Worm (Caenorhabditis elegans) whole organism, young adult: ENCODE measurements around the gene tbc-14.

Experiments
- B0261.1 ChIP-seq: sonication (generic microtip); optimal IDR thresholded peaks from 2 replicates; lab custom pipeline; 2016; ENCODE audit warnings: mild to moderate bottlenecking, missing genetic modification characterization, moderate library complexity, missing compliant biosample characterization
- B0336.3 ChIP-seq: fragments of 200-800 bp; sonication (Bioruptor generic); IDR thresholded peaks from 2 replicates; pipeline ENCODE4 v1.3.6; 2022; ENCODE audit warnings: missing genetic modification characterization, missing compliant biosample characterization
- F33H1.4 ChIP-seq: fragments of 200-800 bp; sonication (Bioruptor generic); IDR thresholded peaks from 2 replicates; pipeline ENCODE4 v1.3.6; 2022; ENCODE audit warnings: missing genetic modification reagents, missing genetic modification characterization, missing compliant biosample characterization
- F49E8.2 ChIP-seq: sonication (generic microtip); optimal IDR thresholded peaks from 3 replicates; lab custom pipeline; 2017; ENCODE audit warnings: missing genetic modification characterization, mild to moderate bottlenecking, missing compliant biosample characterization, antibody characterized with exemption, moderate library complexity; ENCODE audit not compliant: insufficient read depth
- K12H6.12 ChIP-seq: fragments of 200-800 bp; sonication (Bioruptor generic); optimal IDR thresholded peaks from 2 replicates; lab custom pipeline; 2018; ENCODE audit warnings: mild to moderate bottlenecking, missing genetic modification characterization, missing compliant biosample characterization
- T26A5.8 ChIP-seq: sonication (generic microtip); optimal IDR thresholded peaks from 2 replicates; lab custom pipeline; 2016; ENCODE audit warnings: missing genetic modification characterization, missing compliant biosample characterization
- Y79H2A.3 ChIP-seq: fragments of 200-800 bp; sonication (Bioruptor generic); conservative IDR thresholded peaks from 2 replicates; pipeline ENCODE4 v1.3.6; 2022; ENCODE audit warnings: missing genetic modification reagents, missing genetic modification characterization, missing compliant biosample characterization
- athp-1 ChIP-seq: sonication (generic microtip); optimal IDR thresholded peaks from 2 replicates; lab custom pipeline; 2017; ENCODE audit warnings: mild to moderate bottlenecking, missing genetic modification characterization, missing compliant biosample characterization
- bed-2 ChIP-seq: fragments of 200-800 bp; sonication (Bioruptor generic); IDR thresholded peaks from 2 replicates; pipeline ENCODE4 v1.3.6; 2022; ENCODE audit warnings: missing genetic modification reagents, missing genetic modification characterization, missing compliant biosample characterization
- cebp-2 ChIP-seq: fragments of 200-800 bp; sonication (Bioruptor generic); IDR thresholded peaks from 2 replicates; pipeline ENCODE4 v1.3.6; 2022; ENCODE audit warnings: missing genetic modification characterization, missing compliant biosample characterization
- ceh-100 ChIP-seq: fragments of 200-800 bp; sonication (Bioruptor generic); IDR thresholded peaks from 2 replicates; pipeline ENCODE4 v1.3.6; 2022; ENCODE audit warnings: missing genetic modification reagents, missing genetic modification characterization, missing compliant biosample characterization
- ceh-58 ChIP-seq: fragments of 200-800 bp; sonication (Bioruptor generic); IDR thresholded peaks from 2 replicates; pipeline ENCODE4 v1.3.6; 2022; ENCODE audit warnings: missing genetic modification characterization, missing compliant biosample characterization
- egrh-3 ChIP-seq: fragments of 200-800 bp; sonication (Bioruptor generic); IDR thresholded peaks from 2 replicates; pipeline ENCODE4 v1.3.6; 2022; ENCODE audit warnings: missing genetic modification reagents, missing genetic modification characterization, missing compliant biosample characterization
- gei-17 ChIP-seq: fragments of 200-800 bp; sonication (Bioruptor generic); optimal IDR thresholded peaks from 2 replicates; lab custom pipeline; 2018; ENCODE audit warnings: mild to moderate bottlenecking, missing genetic modification characterization, missing compliant biosample characterization
- him-1 ChIP-seq: sonication (generic microtip); optimal IDR thresholded peaks from 2 replicates; lab custom pipeline; 2016; ENCODE audit warnings: missing genotype, missing genetic modification reagents, missing genetic modification characterization, missing compliant biosample characterization
- hlh-26 ChIP-seq: fragments of 200-800 bp; sonication (Bioruptor generic); conservative IDR thresholded peaks from 2 replicates; pipeline ENCODE4 v1.3.6; 2022; ENCODE audit warnings: missing genetic modification reagents, missing genetic modification characterization, missing compliant biosample characterization
- hmg-1.2 ChIP-seq: fragments of 200-800 bp; sonication (Bioruptor generic); IDR thresholded peaks from 2 replicates; pipeline ENCODE4 v1.3.6; 2022; ENCODE audit warnings: missing genetic modification reagents, missing genetic modification characterization, missing compliant biosample characterization
- hrde-1 ChIP-seq: sonication (generic microtip); optimal IDR thresholded peaks from 2 replicates; lab custom pipeline; 2016; ENCODE audit warnings: missing genetic modification characterization, mild to moderate bottlenecking, missing compliant biosample characterization, moderate library complexity, missing genotype, missing genetic modification reagents, borderline replicate concordance
- hsf-1 ChIP-seq: fragments of 200-800 bp; sonication (Bioruptor generic); IDR thresholded peaks from 2 replicates; pipeline ENCODE4 v1.3.6; 2022; ENCODE audit warnings: missing genetic modification reagents, missing genetic modification characterization, missing compliant biosample characterization
- lin-26 ChIP-seq: fragments of 200-800 bp; sonication (Bioruptor generic); IDR thresholded peaks from 2 replicates; pipeline ENCODE4 v1.3.6; 2022; ENCODE audit warnings: missing genetic modification reagents, missing genetic modification characterization, missing compliant biosample characterization
- lsl-1 ChIP-seq: fragments of 200-800 bp; sonication (Bioruptor generic); optimal IDR thresholded peaks from 2 replicates; lab custom pipeline; 2018; ENCODE audit warnings: mild to moderate bottlenecking, missing genetic modification characterization, moderate library complexity, missing compliant biosample characterization
- madf-3 ChIP-seq: fragments of 200-800 bp; sonication (Bioruptor generic); IDR thresholded peaks from 2 replicates; pipeline ENCODE4 v1.3.6; 2022; ENCODE audit warnings: missing genetic modification reagents, missing genetic modification characterization, missing compliant biosample characterization
- madf-6 ChIP-seq: fragments of 200-800 bp; sonication (Bioruptor generic); IDR thresholded peaks from 2 replicates; pipeline ENCODE4 v1.3.6; 2022; ENCODE audit warnings: missing genetic modification reagents, missing genetic modification characterization, missing compliant biosample characterization
- madf-8 ChIP-seq: fragments of 200-800 bp; sonication (Bioruptor generic); conservative IDR thresholded peaks from 2 replicates; pipeline ENCODE4 v1.3.6; 2022; ENCODE audit warnings: missing genetic modification reagents, missing genetic modification characterization, missing compliant biosample characterization
- nhr-179 ChIP-seq: sonication (generic microtip); optimal IDR thresholded peaks from 2 replicates; lab custom pipeline; 2016; ENCODE audit warnings: mild to moderate bottlenecking, missing genetic modification characterization, missing compliant biosample characterization
- nhr-80 ChIP-seq: sonication (generic microtip); optimal IDR thresholded peaks from 2 replicates; lab custom pipeline; 2016; ENCODE audit warnings: missing genetic modification characterization, missing compliant biosample characterization
- rec-8 ChIP-seq, 2 experiments: sonication (generic microtip); optimal IDR thresholded peaks; 2 replicates each; lab custom pipeline; 2016; ENCODE audit warnings: mild to moderate bottlenecking in 2 of 2, missing genetic modification characterization in 2 of 2, missing genetic modification reagents in 2 of 2, missing genotype in 2 of 2, missing biosample characterization in 1 of 2, missing compliant biosample characterization in 1 of 2, moderate library complexity in 1 of 2
- snpc-1.1 ChIP-seq: sonication (generic microtip); optimal IDR thresholded peaks from 2 replicates; lab custom pipeline; 2017; ENCODE audit warnings: missing genetic modification characterization, mild to moderate bottlenecking, missing compliant biosample characterization, antibody characterized with exemption, moderate library complexity, missing genotype, missing genetic modification reagents; ENCODE audit not compliant: insufficient read depth
- snpc-1.3 ChIP-seq: sonication (generic microtip); optimal IDR thresholded peaks from 2 replicates; lab custom pipeline; 2017; ENCODE audit warnings: missing genetic modification characterization, mild to moderate bottlenecking, missing compliant biosample characterization, antibody characterized with exemption, moderate library complexity, missing genotype, missing genetic modification reagents; ENCODE audit not compliant: insufficient read depth
- snpc-3.4 ChIP-seq: sonication (generic microtip); optimal IDR thresholded peaks from 2 replicates; lab custom pipeline; 2017; ENCODE audit warnings: missing genetic modification characterization, mild to moderate bottlenecking, missing compliant biosample characterization, antibody characterized with exemption, moderate library complexity, missing genotype, missing genetic modification reagents
- xnd-1 ChIP-seq: sonication (generic microtip); optimal IDR thresholded peaks from 2 replicates; lab custom pipeline; 2016; ENCODE audit warnings: missing genotype, missing genetic modification reagents, missing genetic modification characterization, missing compliant biosample characterization
- zfh-2 ChIP-seq: fragments of 200-800 bp; sonication (Bioruptor generic); conservative IDR thresholded peaks from 2 replicates; pipeline ENCODE4 v1.3.6; 2022; ENCODE audit warnings: missing genetic modification reagents, missing genetic modification characterization, missing compliant biosample characterization
- ztf-22 ChIP-seq: fragments of 200-800 bp; sonication (Bioruptor generic); optimal IDR thresholded peaks from 2 replicates; lab custom pipeline; 2018; ENCODE audit warnings: mild to moderate bottlenecking, missing genetic modification characterization, moderate library complexity, missing compliant biosample characterization
- ztf-25 ChIP-seq: fragments of 200-800 bp; sonication (Bioruptor generic); IDR thresholded peaks from 2 replicates; pipeline ENCODE4 v1.3.6; 2022; ENCODE audit warnings: missing genetic modification reagents, missing genetic modification characterization, missing compliant biosample characterization

tbc-14 gene

DNA sequence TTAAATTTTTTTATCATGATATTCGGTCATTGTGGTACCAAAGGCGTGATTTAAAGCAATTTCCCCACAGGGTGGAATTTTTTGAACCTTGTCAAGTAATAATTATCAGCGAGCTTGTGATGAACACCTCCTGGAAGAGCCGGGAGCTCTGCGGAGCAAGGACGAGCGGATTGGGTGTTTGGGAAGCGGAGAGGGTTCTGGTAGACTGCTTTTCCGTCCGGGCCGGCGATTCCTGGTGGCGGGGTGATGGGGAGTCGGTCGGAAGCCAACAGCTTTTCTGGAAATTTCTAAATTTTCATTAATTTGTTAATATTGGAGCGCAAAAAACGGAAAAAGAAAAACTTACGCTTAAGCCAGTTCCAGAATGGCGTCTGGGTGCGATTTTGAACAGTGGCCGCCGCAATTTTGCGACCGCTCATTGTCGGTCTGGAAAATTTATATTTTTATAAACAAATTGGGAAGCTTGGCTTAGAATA is 46.8 kb upstream of the tbc-14 start, which contains the start of gene ndua-7:
Gene ndua-7, minus strand, starts transcription at position 426 of the 476 bp plus-strand sequence.
- TF ChIP-seq snpc-1.3 (no peak), cebp-2 (GFP tag; lab: Robert Waterston, UW) (0 out of 2 replicates have a peak, but pooled peaks have one; percentile 15), egrh-3 (GFP tag; lab: Robert Waterston, UW) (peak; percentile 67; the same call in 1 of the 2 replicates), zfh-2 (GFP tag; lab: Robert Waterston, UW) (peak; percentile 75), rec-8 (tag; optimal IDR thresholded peaks at IDR 0.05; lab: Kevin White, UChicago) (no peak)

DNA sequence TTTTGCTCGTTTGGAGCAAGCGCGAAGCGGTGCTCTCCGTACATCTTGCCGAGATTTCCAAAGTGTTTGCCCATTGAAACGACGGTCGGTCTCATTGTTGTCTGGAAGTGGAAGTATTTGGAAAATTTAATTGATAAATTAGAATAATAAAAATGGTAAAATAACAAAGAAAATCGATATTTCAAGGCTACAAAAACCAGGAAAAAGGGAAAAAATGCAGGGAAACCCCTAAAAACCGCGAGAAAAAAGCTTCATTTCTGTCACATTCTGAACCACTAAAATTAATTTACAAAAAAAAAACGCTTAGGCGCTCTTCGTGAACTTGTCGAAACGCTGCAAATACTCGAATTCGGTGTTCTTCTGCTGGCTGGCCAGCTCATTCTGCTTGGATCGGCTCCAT is 45.6 kb upstream of the tbc-14 start, which contains the start of gene F45H10.2:
Gene F45H10.2, minus strand, starts transcription at position 101 of the 400 bp plus-strand sequence.
- TF ChIP-seq nhr-80: no peak
- TF ChIP-seq madf-3 (GFP tag; lab: Robert Waterston, UW): 0 out of 2 replicates have a peak, but pooled peaks have one; percentile 24
- no peak for TF ChIP-seq rec-8 (tag; optimal IDR thresholded peaks at IDR 0.05; lab: Kevin White, UChicago)
- no peak for TF ChIP-seq snpc-1.1 (tag; lab: Kevin White, UChicago)
- TF ChIP-seq Y79H2A.3 (GFP tag; lab: Robert Waterston, UW): no peak
- TF ChIP-seq xnd-1 (tag; lab: Kevin White, UChicago): no peak
- no peak for TF ChIP-seq ztf-25 (GFP tag; lab: Robert Waterston, UW)
- no peak for TF ChIP-seq K12H6.12
- TF ChIP-seq B0336.3 (GFP tag; lab: Robert Waterston, UW): peak; percentile 34; the same call in 1 of the 2 replicates
- TF ChIP-seq B0261.1 (tag; lab: Kevin White, UChicago): no peak
- no peak for TF ChIP-seq him-1 (tag; lab: Kevin White, UChicago)
- 0 out of 2 replicates have a peak, but pooled peaks have one; percentile 39 for TF ChIP-seq zfh-2 (GFP tag; lab: Robert Waterston, UW)
- no peak for TF ChIP-seq hmg-1.2 (GFP tag; lab: Robert Waterston, UW)
- peak; percentile 31; the same call in 1 of the 2 replicates for TF ChIP-seq madf-6 (GFP tag; lab: Robert Waterston, UW)
- no peak for TF ChIP-seq ztf-22 (GFP tag; lab: Kevin White, UChicago)

DNA sequence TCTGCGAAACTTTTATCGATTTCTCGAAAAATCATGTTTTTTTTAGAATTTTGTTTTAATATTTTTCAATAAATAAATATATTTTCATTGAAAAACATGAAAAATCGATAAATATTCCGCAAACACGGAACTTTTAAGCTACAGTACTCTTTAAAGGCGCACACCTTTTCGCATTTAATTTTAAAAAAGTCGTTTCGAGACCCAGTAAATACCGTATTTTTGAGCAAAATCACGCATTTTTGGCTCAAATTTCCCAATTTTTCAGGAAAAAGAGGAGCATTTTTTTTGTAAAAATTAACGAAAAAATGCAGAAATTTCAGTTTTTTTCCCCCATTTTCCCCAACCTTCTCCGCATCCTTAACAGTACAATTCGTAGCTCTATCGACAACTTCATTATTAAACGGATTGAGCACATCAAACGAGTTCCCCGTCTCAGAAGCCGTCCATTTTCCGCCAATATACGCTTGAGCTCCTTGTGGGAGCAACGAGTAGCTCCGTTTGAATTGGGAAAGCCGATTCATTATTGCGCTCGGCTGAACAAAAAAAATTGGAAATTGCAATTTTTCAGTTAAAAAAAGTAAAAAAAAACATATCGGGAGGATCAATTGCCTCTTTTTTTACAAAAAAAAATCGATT is 44.0 kb upstream of the tbc-14 start, which contains the start of gene alh-7:
Gene alh-7, minus strand, starts transcription at position 533 of the 636 bp plus-strand sequence.
- peak; percentile 33 for TF ChIP-seq hrde-1 (tag; lab: Kevin White, UChicago)
- peak; percentile 82 for TF ChIP-seq lsl-1 (GFP tag; lab: Kevin White, UChicago)
- TF ChIP-seq lin-26: 0 out of 2 replicates have a peak, but pooled peaks have one; percentile 7
- peak; percentile 62 for TF ChIP-seq F33H1.4
- no peak for TF ChIP-seq ceh-100
- TF ChIP-seq madf-8 (GFP tag; lab: Robert Waterston, UW): 0 out of 2 replicates have a peak, but pooled peaks have one; percentile 10
- peak; percentile 44; the same call in 1 of the 2 replicates for TF ChIP-seq B0336.3 (GFP tag; lab: Robert Waterston, UW)
- TF ChIP-seq athp-1 (tag; lab: Kevin White, UChicago): peak; percentile 33
- TF ChIP-seq xnd-1 (tag; lab: Kevin White, UChicago): peak; percentile 56
- no peak for TF ChIP-seq nhr-179

DNA sequence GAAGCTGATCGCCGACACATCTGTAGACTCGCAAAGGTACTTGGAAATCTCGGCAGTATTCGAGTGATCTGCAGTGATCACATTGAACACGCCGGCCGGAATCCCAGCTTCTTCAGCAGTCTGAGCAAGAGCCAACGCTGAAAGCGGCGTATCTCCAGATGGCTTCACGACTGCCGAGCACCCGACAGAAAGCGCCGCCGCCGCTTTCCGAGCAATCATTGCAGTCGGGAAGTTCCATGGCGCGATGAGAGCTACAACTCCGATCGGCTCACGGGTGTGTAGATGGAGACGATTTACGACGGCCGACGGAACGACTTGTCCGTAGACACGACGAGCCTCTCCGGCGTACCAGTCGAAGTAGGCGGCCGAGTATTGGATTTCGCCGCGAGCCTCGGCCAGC is 42.5 kb upstream of the tbc-14 start:
- no peak for TF ChIP-seq bed-2 (GFP tag; lab: Robert Waterston, UW)
- TF ChIP-seq F49E8.2 (tag; lab: Kevin White, UChicago): no peak
- TF ChIP-seq T26A5.8 (tag; lab: Kevin White, UChicago): no peak
- no peak for TF ChIP-seq ceh-58 (GFP tag; lab: Robert Waterston, UW)
- TF ChIP-seq hlh-26 (GFP tag; lab: Robert Waterston, UW): no peak
- TF ChIP-seq hsf-1: no peak
- TF ChIP-seq snpc-3.4 (tag; lab: Kevin White, UChicago): no peak
- TF ChIP-seq gei-17 (GFP tag; lab: Kevin White, UChicago): no peak
- peak; percentile 82 for TF ChIP-seq zfh-2 (GFP tag; lab: Robert Waterston, UW)
- TF ChIP-seq lin-26: 0 out of 2 replicates have a peak, but pooled peaks have one; percentile 58
- TF ChIP-seq, all 124 proteins: peak for 2
